Fruit fly (Drosophila melanogaster): ENCODE measurements around the gene AnxB10.

- TF ChIP-seq Vsx2 (GFP tag; optimal IDR thresholded peaks at IDR 0.05; ENCODE audit: partially characterized antibody) (no peak), Myc (optimal IDR thresholded peaks at IDR 0.05) (no peak), dmrt93B (GFP tag; optimal IDR thresholded peaks at IDR 0.05) (no peak), Rel (GFP tag; optimal IDR thresholded peaks at IDR 0.05) (no peak), Rel (tag; optimal IDR thresholded peaks at IDR 0.05) (no peak), Dfd (GFP tag; optimal IDR thresholded peaks at IDR 0.05) (no peak), OdsH (GFP tag; optimal IDR thresholded peaks at IDR 0.05) (no peak), sage (GFP tag; optimal IDR thresholded peaks at IDR 0.05) (no peak), dl (GFP tag; optimal IDR thresholded peaks at IDR 0.05; ENCODE audit: insufficient read depth in 1 of 2, partially characterized antibody in 2 of 2) (no peak), Dif (GFP tag; optimal IDR thresholded peaks at IDR 0.05; ENCODE audit: partially characterized antibody) (no peak), Mio (GFP tag; optimal IDR thresholded peaks at IDR 0.05) (no peak), GATAd (GFP tag; optimal IDR thresholded peaks at IDR 0.05) (no peak), psq (GFP tag; optimal IDR thresholded peaks at IDR 0.05) (no peak), h (GFP tag; optimal IDR thresholded peaks at IDR 0.05) (no peak), lola (GFP tag; optimal IDR thresholded peaks at IDR 0.05) (no peak)
These were observed 39.9 kb downstream of the AnxB10 start, which contains the start of gene CG15322 for dm6 chrX:20133432-20133831.

All from whole organism, wandering third instar larva.